Fruit fly (Drosophila melanogaster) whole organism, embryonic: ENCODE results near the gene RpS14a.

Experiments used
- Antp ChIP-seq: fragments of 200-800 bp; sonication (Bioruptor generic); optimal IDR thresholded peaks from 3 replicates; lab custom pipeline; 2016; ENCODE audit warnings: missing biosample characterization, missing genetic modification characterization
- Atf3 ChIP-seq: fragments of 200-800 bp; sonication (Bioruptor generic); optimal IDR thresholded peaks from 3 replicates; lab custom pipeline; 2016; ENCODE audit warnings: missing biosample characterization, missing genetic modification characterization
- BtbVII ChIP-seq: fragments of 200-800 bp; sonication (Bioruptor generic); optimal IDR thresholded peaks from 3 replicates; lab custom pipeline; 2017; ENCODE audit warnings: missing biosample characterization, mild to moderate bottlenecking, missing genetic modification characterization
- C15 ChIP-seq: fragments of 200-800 bp; sonication (Bioruptor generic); IDR thresholded peaks from 3 replicates; pipeline ENCODE4 v1.3.6; 2022; ENCODE audit warnings: missing biosample characterization, missing genetic modification characterization
- CG10959 ChIP-seq: fragments of 200-800 bp; sonication (Bioruptor generic); IDR thresholded peaks from 2 replicates; pipeline ENCODE4 v1.3.6; 2022; ENCODE audit warnings: missing biosample characterization, missing genetic modification characterization
- CG12155 ChIP-seq: fragments of 200-800 bp; sonication (Bioruptor generic); optimal IDR thresholded peaks from 3 replicates; lab custom pipeline; 2016; ENCODE audit warnings: missing biosample characterization, missing genetic modification characterization
- CG14014 ChIP-seq: fragments of 200-800 bp; sonication (Bioruptor generic); IDR thresholded peaks from 2 replicates; pipeline ENCODE4 v1.3.6; 2022; ENCODE audit warnings: missing biosample characterization, missing genetic modification characterization
- CG14667 ChIP-seq: fragments of 200-800 bp; sonication (Bioruptor generic); IDR thresholded peaks from 2 replicates; pipeline ENCODE4 v1.3.6; 2022; ENCODE audit warnings: missing biosample characterization, missing genetic modification characterization
- CG1529 ChIP-seq: fragments of 200-800 bp; sonication (Bioruptor generic); optimal IDR thresholded peaks from 3 replicates; lab custom pipeline; 2018; ENCODE audit warnings: missing biosample characterization, missing genetic modification characterization
- CG16779 ChIP-seq: fragments of 200-800 bp; sonication (Bioruptor generic); IDR thresholded peaks from 2 replicates; pipeline ENCODE4 v1.3.6; 2022; ENCODE audit warnings: missing biosample characterization, missing genetic modification characterization
- CG16813 ChIP-seq: fragments of 200-800 bp; sonication (Bioruptor generic); IDR thresholded peaks from 3 replicates; pipeline ENCODE4 v1.3.6; 2022; ENCODE audit warnings: missing biosample characterization, missing genetic modification characterization; ENCODE audit not compliant: partially characterized antibody
- CG17359 ChIP-seq: fragments of 200-800 bp; sonication (Bioruptor generic); optimal IDR thresholded peaks from 3 replicates; lab custom pipeline; 2018; ENCODE audit warnings: missing biosample characterization, mild to moderate bottlenecking, missing genetic modification characterization, moderate library complexity
- CG18011 ChIP-seq: fragments of 200-800 bp; sonication (Bioruptor generic); optimal IDR thresholded peaks from 2 replicates; lab custom pipeline; 2017; ENCODE audit warnings: missing biosample characterization, missing genetic modification characterization, mild to moderate bottlenecking, moderate library complexity, missing genotype
- CG30020 ChIP-seq: fragments of 200-800 bp; optimal IDR thresholded peaks from 2 replicates; lab custom pipeline; 2019; ENCODE audit warnings: missing biosample characterization, mild to moderate bottlenecking, missing genetic modification characterization, moderate library complexity
- CG3065 ChIP-seq: fragments of 200-800 bp; sonication (Bioruptor generic); optimal IDR thresholded peaks from 2 replicates; lab custom pipeline; 2016; ENCODE audit warnings: missing biosample characterization, missing genetic modification characterization
- CG32772 ChIP-seq: fragments of 200-800 bp; sonication (Bioruptor generic); IDR thresholded peaks from 2 replicates; pipeline ENCODE4 v1.3.6; 2022; ENCODE audit warnings: missing biosample characterization, missing genetic modification characterization
- CG33557 ChIP-seq: fragments of 200-800 bp; sonication (Bioruptor generic); optimal IDR thresholded peaks from 2 replicates; lab custom pipeline; 2019; ENCODE audit warnings: missing biosample characterization, mild to moderate bottlenecking, missing genetic modification characterization, moderate library complexity
- CG7271 ChIP-seq: fragments of 200-800 bp; sonication (Bioruptor generic); optimal IDR thresholded peaks from 2 replicates; lab custom pipeline; 2018; ENCODE audit warnings: missing biosample characterization, mild to moderate bottlenecking, missing genetic modification characterization, moderate library complexity
- CG9437 ChIP-seq: fragments of 200-800 bp; sonication (Bioruptor generic); optimal IDR thresholded peaks from 2 replicates; lab custom pipeline; 2018; ENCODE audit warnings: missing biosample characterization, mild to moderate bottlenecking, missing genetic modification characterization
- Dll ChIP-seq: fragments of 200-800 bp; sonication (Bioruptor generic); IDR thresholded peaks from 4 replicates; pipeline ENCODE4 v1.3.6; 2022; ENCODE audit warnings: missing biosample characterization, missing genetic modification characterization; ENCODE audit not compliant: partially characterized antibody
- E2f2 ChIP-seq: fragments of 200-800 bp; sonication (Bioruptor generic); IDR thresholded peaks from 2 replicates; pipeline ENCODE4 v1.3.6; 2022; ENCODE audit warnings: missing biosample characterization, missing genetic modification characterization
- Fer2 ChIP-seq: fragments of 200-800 bp; sonication (Bioruptor generic); optimal IDR thresholded peaks from 2 replicates; lab custom pipeline; 2018; ENCODE audit warnings: missing biosample characterization, mild to moderate bottlenecking, missing genetic modification characterization, moderate library complexity
- HLH3B ChIP-seq: fragments of 200-800 bp; sonication (Bioruptor generic); IDR thresholded peaks from 2 replicates; pipeline ENCODE4 v1.3.6; 2022; ENCODE audit warnings: missing biosample characterization, missing genetic modification characterization
- Hand ChIP-seq: fragments of 200-800 bp; sonication (Bioruptor generic); optimal IDR thresholded peaks from 2 replicates; lab custom pipeline; 2017; ENCODE audit warnings: mild to moderate bottlenecking, missing biosample characterization, missing genetic modification reagents, missing genetic modification characterization
- Med ChIP-seq: fragments of 200-800 bp; sonication (Bioruptor generic); peaks from one replicate; lab custom pipeline; 2016; ENCODE audit warnings: missing biosample characterization, missing genetic modification characterization, mild to moderate bottlenecking, inconsistent platforms, moderate library complexity
- Mes4 ChIP-seq: fragments of 200-800 bp; sonication (Bioruptor generic); optimal IDR thresholded peaks from 2 replicates; lab custom pipeline; 2016; ENCODE audit warnings: missing biosample characterization, missing genetic modification characterization
- Rfx ChIP-seq: fragments of 200-800 bp; sonication (Bioruptor generic); IDR thresholded peaks from 2 replicates; pipeline ENCODE4 v1.3.6; 2022; ENCODE audit warnings: missing biosample characterization, missing genetic modification characterization
- Side ChIP-seq: fragments of 200-800 bp; sonication (Bioruptor generic); optimal IDR thresholded peaks from 2 replicates; lab custom pipeline; 2016; ENCODE audit warnings: missing biosample characterization, missing genetic modification characterization
- ac ChIP-seq: fragments of 200-800 bp; sonication (Bioruptor generic); optimal IDR thresholded peaks from 3 replicates; lab custom pipeline; 2017; ENCODE audit warnings: missing biosample characterization, mild to moderate bottlenecking, missing genetic modification characterization
- ato ChIP-seq: fragments of 200-800 bp; sonication (Bioruptor generic); IDR thresholded peaks from 2 replicates; pipeline ENCODE4 v1.3.6; 2022; ENCODE audit warnings: missing biosample characterization, missing genetic modification characterization; ENCODE audit not compliant: partially characterized antibody
- bbx ChIP-seq: fragments of 200-800 bp; sonication (Bioruptor generic); IDR thresholded peaks from 2 replicates; pipeline ENCODE4 v1.3.6; 2022; ENCODE audit warnings: missing biosample characterization, missing genetic modification characterization; ENCODE audit not compliant: partially characterized antibody
- chinmo ChIP-seq: fragments of 200-800 bp; sonication (Bioruptor generic); IDR thresholded peaks from 4 replicates; pipeline ENCODE4 v1.3.6; 2022; ENCODE audit warnings: missing biosample characterization, missing genetic modification characterization; ENCODE audit not compliant: partially characterized antibody
- chn ChIP-seq: fragments of 200-800 bp; sonication (Bioruptor generic); optimal IDR thresholded peaks from 2 replicates; lab custom pipeline; 2016; ENCODE audit warnings: missing biosample characterization, missing genetic modification characterization
- cwo ChIP-seq: fragments of 200-800 bp; sonication (Bioruptor generic); optimal IDR thresholded peaks from 3 replicates; lab custom pipeline; 2017; ENCODE audit warnings: missing biosample characterization, missing genetic modification characterization, mild to moderate bottlenecking, moderate library complexity, missing genetic modification reagents
- danr ChIP-seq: fragments of 200-800 bp; sonication (Bioruptor generic); IDR thresholded peaks from 2 replicates; pipeline ENCODE4 v1.3.6; 2022; ENCODE audit warnings: missing biosample characterization, missing genetic modification characterization
- fu2 ChIP-seq: fragments of 200-800 bp; sonication (Bioruptor generic); optimal IDR thresholded peaks from 2 replicates; lab custom pipeline; 2016; ENCODE audit warnings: missing biosample characterization, missing genetic modification characterization
- gce ChIP-seq: fragments of 200-800 bp; sonication (Bioruptor generic); IDR thresholded peaks from 3 replicates; pipeline ENCODE4 v1.3.6; 2022; ENCODE audit warnings: missing biosample characterization, missing genetic modification characterization
- kay ChIP-seq: fragments of 200-800 bp; sonication (Bioruptor generic); optimal IDR thresholded peaks from 2 replicates; lab custom pipeline; 2016; ENCODE audit warnings: missing biosample characterization, missing genetic modification characterization
- lilli ChIP-seq: fragments of 200-800 bp; sonication (Bioruptor generic); optimal IDR thresholded peaks from 3 replicates; lab custom pipeline; 2016; ENCODE audit warnings: missing biosample characterization, missing genetic modification characterization
- luna ChIP-seq: fragments of 200-800 bp; sonication (Bioruptor generic); optimal IDR thresholded peaks from 2 replicates; lab custom pipeline; 2016; ENCODE audit warnings: missing biosample characterization, missing genetic modification characterization
- maf-S ChIP-seq: fragments of 200-800 bp; sonication (Bioruptor generic); optimal IDR thresholded peaks from 2 replicates; lab custom pipeline; 2016; ENCODE audit warnings: missing biosample characterization, missing genetic modification characterization
- nmo ChIP-seq: fragments of 200-800 bp; sonication (Bioruptor generic); optimal IDR thresholded peaks from 2 replicates; lab custom pipeline; 2018; ENCODE audit warnings: missing biosample characterization, mild to moderate bottlenecking, missing genetic modification characterization, moderate library complexity
- psq ChIP-seq: fragments of 200-800 bp; sonication (Bioruptor generic); optimal IDR thresholded peaks from 2 replicates; lab custom pipeline; 2017; ENCODE audit warnings: missing biosample characterization, missing genetic modification characterization
- pzg ChIP-seq: fragments of 200-800 bp; sonication (Bioruptor generic); optimal IDR thresholded peaks from 3 replicates; lab custom pipeline; 2018; ENCODE audit warnings: missing biosample characterization, mild to moderate bottlenecking, missing genetic modification characterization, moderate library complexity
- repo ChIP-seq: fragments of 200-800 bp; sonication (Bioruptor generic); optimal IDR thresholded peaks from 2 replicates; lab custom pipeline; 2016; ENCODE audit warnings: missing biosample characterization, missing genetic modification characterization
- sim ChIP-seq: fragments of 200-800 bp; sonication (Bioruptor generic); IDR thresholded peaks from 2 replicates; pipeline ENCODE4 v1.3.6; 2022; ENCODE audit warnings: missing biosample characterization, missing genetic modification characterization
- tap ChIP-seq: fragments of 200-800 bp; optimal IDR thresholded peaks from 3 replicates; lab custom pipeline; 2019; ENCODE audit warnings: missing biosample characterization, mild to moderate bottlenecking, missing genetic modification characterization, moderate library complexity
- wek ChIP-seq: fragments of 200-800 bp; sonication (Bioruptor generic); optimal IDR thresholded peaks from 3 replicates; lab custom pipeline; 2018; ENCODE audit warnings: missing biosample characterization, mild to moderate bottlenecking, missing genetic modification characterization, moderate library complexity
- zen2 ChIP-seq: fragments of 200-800 bp; sonication (Bioruptor generic); IDR thresholded peaks from 3 replicates; pipeline ENCODE4 v1.3.6; 2022; ENCODE audit warnings: missing biosample characterization, missing genetic modification characterization; ENCODE audit not compliant: partially characterized antibody

RpS14a gene

dm6 chrX:7920081-7920688 is 13.4 kb upstream of the RpS14a start, which contains the start of the genes hdm and Ykt6 (continued):
- peak; percentile 66 for TF ChIP-seq CG33557
- TF ChIP-seq CG1529, result peak; percentile 51
- TF ChIP-seq CG18011 (GFP tag; lab: Kevin White, UChicago), result peak; percentile 61
- no peak for TF ChIP-seq ac (GFP tag; lab: Kevin White, UChicago)
- TF ChIP-seq CG14667, result peak; percentile 71
- TF ChIP-seq Side (GFP tag; lab: Kevin White, UChicago), result peak; percentile 87
- peak; percentile 39 for TF ChIP-seq CG9437 (GFP tag; lab: Kevin White, UChicago)
- TF ChIP-seq CG12155, result peak; percentile 86
- no peak for TF ChIP-seq tap (tag; lab: Kevin White, UChicago)
- peak; percentile 76 for TF ChIP-seq chn (GFP tag; lab: Kevin White, UChicago)
- TF ChIP-seq E2f2 (GFP tag; lab: Robert Waterston, UW), result peak; percentile 85
- TF ChIP-seq CG3065 (GFP tag; lab: Kevin White, UChicago), result peak; percentile 38
- peak; percentile 41 for TF ChIP-seq CG7271 (tag; lab: Kevin White, UChicago)
- TF ChIP-seq danr (GFP tag; lab: Robert Waterston, UW), result peak; percentile 71; the same call in 1 of the 2 replicates
- TF ChIP-seq CG16779 (GFP tag; lab: Robert Waterston, UW), result peak; percentile 56; the same call in 1 of the 2 replicates
- TF ChIP-seq CG10959 (GFP tag; lab: Robert Waterston, UW), result peak; percentile 74
- TF ChIP-seq CG32772 (GFP tag; lab: Robert Waterston, UW), result peak; percentile 50; the same call in 1 of the 2 replicates
- TF ChIP-seq zen2 (GFP tag; lab: Robert Waterston, UW), result peak; percentile 87; the same call in 2 of the 3 replicates
- peak; percentile 53 for TF ChIP-seq maf-S (GFP tag; lab: Kevin White, UChicago)
- TF ChIP-seq wek (GFP tag; lab: Kevin White, UChicago), result peak; percentile 51
- peak; percentile 87; the same call in 3 of the 4 replicates for TF ChIP-seq chinmo (GFP tag; lab: Robert Waterston, UW)
- TF ChIP-seq Dll, result peak; percentile 98
- TF ChIP-seq nmo (GFP tag; lab: Kevin White, UChicago), result peak; percentile 78
- peak; percentile 61 for TF ChIP-seq Mes4 (GFP tag; lab: Kevin White, UChicago)
- peak; percentile 79 for TF ChIP-seq kay (GFP tag; lab: Kevin White, UChicago)
- TF ChIP-seq CG14014 (GFP tag; lab: Robert Waterston, UW), result peak; percentile 81
- TF ChIP-seq Hand (GFP tag; lab: Kevin White, UChicago), result no peak
- peak; percentile 44 for TF ChIP-seq CG30020 (tag; lab: Kevin White, UChicago)
- peak; percentile 86 for TF ChIP-seq ato (GFP tag; lab: Robert Waterston, UW)
- TF ChIP-seq fu2, result peak; percentile 70
- TF ChIP-seq luna (GFP tag; lab: Kevin White, UChicago), result peak; percentile 38
- TF ChIP-seq bbx (GFP tag; lab: Robert Waterston, UW), result peak; percentile 91
- peak; percentile 9 for TF ChIP-seq BtbVII (GFP tag; lab: Kevin White, UChicago)
- peak; percentile 88 for TF ChIP-seq Rfx (GFP tag; lab: Robert Waterston, UW)
- TF ChIP-seq Med, result peak; percentile 97
- TF ChIP-seq CG16813 (GFP tag; lab: Robert Waterston, UW), result peak; percentile 95
- no peak for TF ChIP-seq C15 (GFP tag; lab: Robert Waterston, UW)
- TF ChIP-seq Antp (GFP tag; lab: Kevin White, UChicago), result peak; percentile 88
- peak; percentile 90 for TF ChIP-seq lilli (GFP tag; lab: Kevin White, UChicago)
- TF ChIP-seq pzg (GFP tag; lab: Kevin White, UChicago), result peak; percentile 82
- TF ChIP-seq CG17359 (tag; lab: Kevin White, UChicago), result peak; percentile 76
- peak; percentile 39 for TF ChIP-seq Fer2 (tag; lab: Kevin White, UChicago)
- peak; percentile 77 for TF ChIP-seq HLH3B (GFP tag; lab: Robert Waterston, UW)
- peak; percentile 73 for TF ChIP-seq sim (GFP tag; lab: Robert Waterston, UW)
- TF ChIP-seq gce, result no peak
- TF ChIP-seq repo, result peak; percentile 52
- peak; percentile 43 for TF ChIP-seq psq
- TF ChIP-seq cwo (GFP tag; lab: Kevin White, UChicago), result no peak
- peak; percentile 69 for TF ChIP-seq Atf3 (GFP tag; lab: Kevin White, UChicago)
